Fruit fly (Drosophila melanogaster) whole organism, embryonic: ENCODE results near the gene CG43925.

ENCODE experiments used
- BtbVII ChIP-seq: fragments of 200-800 bp; sonication (Bioruptor generic); optimal IDR thresholded peaks from 3 replicates; lab custom pipeline; 2017; ENCODE audit warnings: missing biosample characterization, mild to moderate bottlenecking, missing genetic modification characterization
- CG10209 ChIP-seq: fragments of 200-800 bp; sonication (Bioruptor generic); optimal IDR thresholded peaks from 3 replicates; lab custom pipeline; 2017; ENCODE audit warnings: missing biosample characterization, mild to moderate bottlenecking, missing genetic modification characterization, missing genetic modification reagents
- CG11247 ChIP-seq: fragments of 200-800 bp; sonication (Bioruptor generic); IDR thresholded peaks from 2 replicates; pipeline ENCODE4 v1.3.6; 2022; ENCODE audit warnings: missing biosample characterization, missing genetic modification characterization
- CG11695 ChIP-seq: fragments of 200-800 bp; sonication (Bioruptor generic); IDR thresholded peaks from 3 replicates; pipeline ENCODE4 v1.3.6; 2022; ENCODE audit warnings: missing biosample characterization, missing genetic modification characterization
- CG13624 ChIP-seq: fragments of 200-800 bp; sonication (Bioruptor generic); optimal IDR thresholded peaks from 2 replicates; lab custom pipeline; 2016; ENCODE audit warnings: missing biosample characterization, missing genetic modification characterization
- CG14441 ChIP-seq: fragments of 200-800 bp; sonication (Bioruptor generic); IDR thresholded peaks from 2 replicates; pipeline ENCODE4 v1.3.6; 2022; ENCODE audit warnings: missing biosample characterization, missing genetic modification characterization
- CG15514 ChIP-seq: fragments of 200-800 bp; sonication (Bioruptor generic); optimal IDR thresholded peaks from 3 replicates; lab custom pipeline; 2017; ENCODE audit warnings: missing biosample characterization, missing genetic modification characterization, mild to moderate bottlenecking, moderate library complexity, missing genetic modification reagents
- CG18764 ChIP-seq: fragments of 200-800 bp; sonication (Bioruptor generic); optimal IDR thresholded peaks from 3 replicates; lab custom pipeline; 2016; ENCODE audit warnings: missing biosample characterization, missing genetic modification characterization
- CG2712 ChIP-seq: fragments of 200-800 bp; optimal IDR thresholded peaks from 3 replicates; lab custom pipeline; 2019; ENCODE audit warnings: missing biosample characterization, mild to moderate bottlenecking, missing genetic modification characterization, moderate library complexity
- CG3163 ChIP-seq: fragments of 200-800 bp; sonication (Bioruptor generic); optimal IDR thresholded peaks from 3 replicates; lab custom pipeline; 2016; ENCODE audit warnings: missing biosample characterization, missing genetic modification characterization
- CG32772 ChIP-seq: fragments of 200-800 bp; sonication (Bioruptor generic); IDR thresholded peaks from 2 replicates; pipeline ENCODE4 v1.3.6; 2022; ENCODE audit warnings: missing biosample characterization, missing genetic modification characterization
- CG34376 ChIP-seq: fragments of 200-800 bp; sonication (Bioruptor generic); optimal IDR thresholded peaks from 2 replicates; lab custom pipeline; 2018; ENCODE audit warnings: missing biosample characterization, mild to moderate bottlenecking, missing genetic modification characterization
- CG3726 ChIP-seq: fragments of 200-800 bp; sonication (Bioruptor generic); IDR thresholded peaks from 3 replicates; pipeline ENCODE4, ENCODE4 v1.3.6; 2022; ENCODE audit warnings: missing biosample characterization, missing genetic modification characterization
- CG4707 ChIP-seq: fragments of 200-800 bp; sonication (Bioruptor generic); optimal IDR thresholded peaks from 2 replicates; lab custom pipeline; 2018; ENCODE audit warnings: missing biosample characterization, mild to moderate bottlenecking, missing genetic modification characterization, moderate library complexity
- CG6791 ChIP-seq: fragments of 200-800 bp; sonication (Bioruptor generic); IDR thresholded peaks from 3 replicates; pipeline ENCODE4 v1.3.6; 2022; ENCODE audit warnings: missing biosample characterization, missing genetic modification characterization; ENCODE audit not compliant: partially characterized antibody
- CG7963 ChIP-seq: fragments of 200-800 bp; sonication (Bioruptor generic); IDR thresholded peaks from 3 replicates; pipeline ENCODE4 v1.3.6; 2022; ENCODE audit warnings: missing biosample characterization, missing genetic modification characterization; ENCODE audit not compliant: partially characterized antibody
- CG8765 ChIP-seq: fragments of 200-800 bp; sonication (Bioruptor generic); IDR thresholded peaks from 2 replicates; pipeline ENCODE4 v1.3.6; 2022; ENCODE audit warnings: missing biosample characterization, missing genetic modification characterization
- CG9609 ChIP-seq: fragments of 200-800 bp; sonication (Bioruptor generic); optimal IDR thresholded peaks from 3 replicates; lab custom pipeline; 2016; ENCODE audit warnings: missing biosample characterization, missing genetic modification characterization
- CHES-1-like ChIP-seq: fragments of 200-800 bp; sonication (Bioruptor generic); optimal IDR thresholded peaks from 2 replicates; lab custom pipeline; 2016; ENCODE audit warnings: missing biosample characterization, missing genetic modification characterization
- Dek ChIP-seq: fragments of 200-800 bp; sonication (Bioruptor generic); optimal IDR thresholded peaks from 3 replicates; lab custom pipeline; 2019; ENCODE audit warnings: missing biosample characterization, mild to moderate bottlenecking, missing genetic modification characterization, moderate library complexity
- Dip3 ChIP-seq: fragments of 200-800 bp; sonication (Bioruptor generic); optimal IDR thresholded peaks from 3 replicates; lab custom pipeline; 2016; ENCODE audit warnings: missing biosample characterization, missing genetic modification characterization
- Doc2 ChIP-seq: fragments of 200-800 bp; sonication (Bioruptor generic); IDR thresholded peaks from 2 replicates; pipeline ENCODE4 v1.3.6; 2022; ENCODE audit warnings: missing biosample characterization, missing genetic modification characterization
- Hey ChIP-seq: fragments of 200-800 bp; sonication (Bioruptor generic); optimal IDR thresholded peaks from 3 replicates; lab custom pipeline; 2018; ENCODE audit warnings: missing biosample characterization, mild to moderate bottlenecking, missing genetic modification characterization
- Lhr ChIP-seq: fragments of 200-800 bp; sonication (Bioruptor generic); optimal IDR thresholded peaks from 3 replicates; lab custom pipeline; 2017; ENCODE audit warnings: mild to moderate bottlenecking, missing biosample characterization, missing genetic modification reagents, missing genetic modification characterization
- Lpt ChIP-seq: fragments of >200 bp; optimal IDR thresholded peaks from 2 replicates; lab custom pipeline; 2018; ENCODE audit warnings: missing biosample characterization, missing genetic modification characterization
- Nf-YC ChIP-seq: fragments of 200-800 bp; optimal IDR thresholded peaks from 3 replicates; lab custom pipeline; 2019; ENCODE audit warnings: missing biosample characterization, mild to moderate bottlenecking, missing genetic modification characterization, moderate library complexity
- Opbp ChIP-seq: fragments of 200-800 bp; sonication (Bioruptor generic); IDR thresholded peaks from 3 replicates; pipeline ENCODE4 v1.3.6; 2022; ENCODE audit warnings: missing biosample characterization, missing genetic modification characterization; ENCODE audit not compliant: partially characterized antibody
- Ravus ChIP-seq: fragments of 200-800 bp; sonication (Bioruptor generic); IDR thresholded peaks from 2 replicates; pipeline ENCODE4 v1.3.6; 2022; ENCODE audit warnings: missing biosample characterization, missing genetic modification characterization
- Rx ChIP-seq: fragments of 200-800 bp; sonication (Bioruptor generic); IDR thresholded peaks from 2 replicates; pipeline ENCODE4 v1.3.6; 2022; ENCODE audit warnings: missing biosample characterization, missing genetic modification characterization
- Sry-δ ChIP-seq: fragments of 200-800 bp; sonication (Bioruptor generic); optimal IDR thresholded peaks from 2 replicates; lab custom pipeline; 2016; ENCODE audit warnings: missing biosample characterization, missing genetic modification characterization
- Ssrp ChIP-seq: fragments of 200-800 bp; sonication (Bioruptor generic); optimal IDR thresholded peaks from 2 replicates; lab custom pipeline; 2018; ENCODE audit warnings: missing biosample characterization, mild to moderate bottlenecking, missing genetic modification characterization, moderate library complexity
- TFAM ChIP-seq: fragments of 200-800 bp; sonication (Bioruptor generic); optimal IDR thresholded peaks from 2 replicates; lab custom pipeline; 2017; ENCODE audit warnings: missing biosample characterization, missing genetic modification characterization, inconsistent platforms
- Tbp ChIP-seq: fragments of >200 bp; optimal IDR thresholded peaks from 2 replicates; lab custom pipeline; 2018; ENCODE audit warnings: missing biosample characterization, missing genetic modification characterization
- ap ChIP-seq: fragments of 200-800 bp; sonication (Bioruptor generic); IDR thresholded peaks from 2 replicates; pipeline ENCODE4 v1.3.6; 2022; ENCODE audit warnings: missing biosample characterization, missing genetic modification characterization
- croc ChIP-seq: fragments of 200-800 bp; sonication (Bioruptor generic); conservative IDR thresholded peaks from 3 replicates; pipeline ENCODE4 v1.3.6; 2022; ENCODE audit warnings: missing biosample characterization, missing genetic modification characterization
- crol ChIP-seq: fragments of 200-800 bp; sonication (Bioruptor generic); IDR thresholded peaks from 2 replicates; pipeline ENCODE4 v1.3.6; 2022; ENCODE audit warnings: missing biosample characterization, missing genetic modification characterization
- ems ChIP-seq: fragments of 200-800 bp; sonication (Bioruptor generic); optimal IDR thresholded peaks from 3 replicates; lab custom pipeline; 2016; ENCODE audit warnings: missing biosample characterization, missing genetic modification characterization
- exex ChIP-seq: fragments of 200-800 bp; sonication (Bioruptor generic); optimal IDR thresholded peaks from 4 replicates; lab custom pipeline; 2018; ENCODE audit warnings: missing biosample characterization, mild to moderate bottlenecking, missing genetic modification characterization, moderate library complexity
- grau ChIP-seq: fragments of 200-800 bp; optimal IDR thresholded peaks from 3 replicates; lab custom pipeline; 2019; ENCODE audit warnings: missing biosample characterization, mild to moderate bottlenecking, missing genetic modification characterization, moderate library complexity
- gsb ChIP-seq: fragments of 200-800 bp; sonication (Bioruptor generic); IDR thresholded peaks from 2 replicates; pipeline ENCODE4 v1.3.6; 2022; ENCODE audit warnings: missing biosample characterization, missing genetic modification characterization
- jing ChIP-seq: fragments of 200-800 bp; sonication (Bioruptor generic); optimal IDR thresholded peaks from 2 replicates; lab custom pipeline; 2018; ENCODE audit warnings: missing biosample characterization, mild to moderate bottlenecking, missing genetic modification characterization
- jumu ChIP-seq: fragments of 200-800 bp; sonication (Bioruptor generic); optimal IDR thresholded peaks from 3 replicates; lab custom pipeline; 2016; ENCODE audit warnings: missing biosample characterization, missing genetic modification characterization
- oc ChIP-seq: fragments of 200-800 bp; sonication (Bioruptor generic); optimal IDR thresholded peaks from 2 replicates; lab custom pipeline; 2018; ENCODE audit warnings: missing biosample characterization, mild to moderate bottlenecking, missing genetic modification characterization, moderate library complexity
- pan ChIP-seq, 4 experiments: fragments of >200 bp in 3 of 4; fragments of 200-800 bp in 1 of 4; sonication (Bioruptor generic) in 1 of 4; optimal IDR thresholded peaks in 3 of 4; IDR thresholded peaks in 1 of 4; 2 replicates each; pipeline versions ENCODE4 v1.3.6 to Lab custom; 2017 to 2022; ENCODE audit warnings: missing biosample characterization in 2 of 4, missing genetic modification characterization in 2 of 4, mixed read lengths in 1 of 4
- pb ChIP-seq: fragments of 200-800 bp; sonication (Bioruptor generic); optimal IDR thresholded peaks from 3 replicates; lab custom pipeline; 2016; ENCODE audit warnings: missing biosample characterization, missing genetic modification characterization
- peb ChIP-seq: fragments of 200-800 bp; sonication (Bioruptor generic); IDR thresholded peaks from 2 replicates; pipeline ENCODE4 v1.3.6; 2022; ENCODE audit warnings: missing biosample characterization, missing genetic modification characterization
- shn ChIP-seq: fragments of 200-800 bp; sonication (Bioruptor generic); optimal IDR thresholded peaks from 3 replicates; lab custom pipeline; 2016; ENCODE audit warnings: missing biosample characterization, missing genetic modification characterization
- slou ChIP-seq: fragments of 200-800 bp; sonication (Bioruptor generic); optimal IDR thresholded peaks from 3 replicates; lab custom pipeline; 2016; ENCODE audit warnings: missing biosample characterization, missing genetic modification characterization
- trh ChIP-seq: fragments of 200-800 bp; sonication (Bioruptor generic); optimal IDR thresholded peaks from 2 replicates; lab custom pipeline; 2016; ENCODE audit warnings: missing biosample characterization, missing genetic modification characterization
- tx ChIP-seq: fragments of 200-800 bp; sonication (Bioruptor generic); optimal IDR thresholded peaks from 2 replicates; lab custom pipeline; 2016; ENCODE audit warnings: missing biosample characterization, missing genetic modification characterization

CG43925 gene

dm6 chr2L:13219281-13220092 lies 43.3 kb downstream of the CG43925 start, which contains the start of the genes CG9426 and mRF1 (continued):
- TF ChIP-seq CG11695 (GFP tag; lab: Robert Waterston, UW) (no peak), ems (GFP tag; lab: Kevin White, UChicago) (peak; percentile 30), CHES-1-like (GFP tag; lab: Kevin White, UChicago) (peak; percentile 31), CG15514 (GFP tag; lab: Kevin White, UChicago) (peak; percentile 94), Lpt (no peak), Tbp (GFP tag; lab: Kevin White, UChicago) (no peak), slou (GFP tag; lab: Kevin White, UChicago) (no peak), Rx (GFP tag; lab: Robert Waterston, UW) (no peak), gsb (GFP tag; lab: Robert Waterston, UW) (no peak), ap (GFP tag; lab: Robert Waterston, UW) (no peak), CG34376 (GFP tag; lab: Kevin White, UChicago) (peak; percentile 65), CG9609 (GFP tag; lab: Kevin White, UChicago) (peak; percentile 7), Dek (tag; lab: Kevin White, UChicago) (no peak), shn (no peak), CG32772 (GFP tag; lab: Robert Waterston, UW) (no peak), CG14441 (GFP tag; lab: Robert Waterston, UW) (peak; percentile 22; the same call in 1 of the 2 replicates), CG18764 (GFP tag; lab: Kevin White, UChicago) (no peak), pb (no peak), Opbp (GFP tag; lab: Robert Waterston, UW) (peak; percentile 97), BtbVII (no peak), jing (GFP tag; lab: Kevin White, UChicago) (no peak), CG13624 (GFP tag; lab: Kevin White, UChicago) (peak; percentile 40), oc (tag; lab: Kevin White, UChicago) (no peak), peb (GFP tag; lab: Robert Waterston, UW) (no peak), croc (GFP tag; lab: Robert Waterston, UW) (no peak), CG6791 (peak; percentile 97), Sry-δ (GFP tag; lab: Kevin White, UChicago) (peak; percentile 96), jumu (GFP tag; lab: Kevin White, UChicago) (no peak), grau (tag; lab: Kevin White, UChicago) (peak; percentile 31), CG7963 (GFP tag; lab: Robert Waterston, UW) (peak; percentile 96), CG2712 (tag; lab: Kevin White, UChicago) (peak; percentile 59), TFAM (no peak), trh (GFP tag; lab: Kevin White, UChicago) (no peak), crol (GFP tag; lab: Robert Waterston, UW) (no peak), CG11247 (GFP tag; lab: Robert Waterston, UW) (no peak), pan (optimal IDR thresholded peaks at IDR 0.05; lab: Kevin White, UChicago) (no peak), pan (GFP tag; optimal IDR thresholded peaks at IDR 0.05 in 1 of 2, IDR thresholded peaks at IDR 0.05 in 1 of 2) (no peak), CG10209 (GFP tag; lab: Kevin White, UChicago) (no peak), Lhr (GFP tag; lab: Kevin White, UChicago) (no peak), Doc2 (GFP tag; lab: Robert Waterston, UW) (no peak), Dip3 (GFP tag; lab: Kevin White, UChicago) (no peak), exex (tag; lab: Kevin White, UChicago) (no peak), CG3726 (GFP tag; lab: Robert Waterston, UW) (no peak), Nf-YC (tag; lab: Kevin White, UChicago) (peak; percentile 90), Hey (tag; lab: Kevin White, UChicago) (no peak), Ravus (GFP tag; lab: Robert Waterston, UW) (no peak), CG3163 (GFP tag; lab: Kevin White, UChicago) (no peak), Ssrp (tag; lab: Kevin White, UChicago) (no peak), tx (GFP tag; lab: Kevin White, UChicago) (peak; percentile 10), CG4707 (no peak), CG8765 (no peak)
